Fruit fly (Drosophila melanogaster) whole organism, wandering third instar larva: ENCODE data around the gene mal.

Source experiments
- CrebA ChIP-seq: fragments of 200-800 bp; sonication (Bioruptor generic); optimal IDR thresholded peaks from 2 replicates; lab custom pipeline; 2016; ENCODE audit warnings: missing biosample characterization, mild to moderate bottlenecking, missing genetic modification characterization, borderline replicate concordance
- Dfd ChIP-seq: fragments of >200 bp; optimal IDR thresholded peaks from 2 replicates; lab custom pipeline; 2017; ENCODE audit warnings: missing biosample characterization, missing genetic modification characterization
- Dif ChIP-seq: fragments of 200-275, 200-300 bp; sonication (Bioruptor generic); optimal IDR thresholded peaks from 2 replicates; lab custom pipeline; 2018; ENCODE audit warnings: missing biosample characterization, missing genetic modification characterization; ENCODE audit not compliant: partially characterized antibody
- GATAd ChIP-seq: sonication (Bioruptor generic); optimal IDR thresholded peaks from 2 replicates; lab custom pipeline; 2016; ENCODE audit warnings: missing biosample characterization, missing genetic modification characterization
- HLH106 ChIP-seq: fragments of 200-800 bp; optimal IDR thresholded peaks from 3 replicates; lab custom pipeline; 2019; ENCODE audit warnings: missing biosample characterization, mild to moderate bottlenecking, missing genetic modification characterization, moderate library complexity
- Hnf4 ChIP-seq: fragments of 200-800 bp; sonication (Bioruptor generic); optimal IDR thresholded peaks from 2 replicates; lab custom pipeline; 2016; ENCODE audit warnings: missing biosample characterization, mild to moderate bottlenecking, missing genetic modification characterization
- Hr83 ChIP-seq: fragments of 200-300 bp; sonication (Bioruptor generic); optimal IDR thresholded peaks from 2 replicates; lab custom pipeline; 2016; ENCODE audit warnings: missing biosample characterization, mild to moderate bottlenecking, missing genetic modification characterization, moderate library complexity; ENCODE audit not compliant: poor library complexity, severe bottlenecking
- Mio ChIP-seq: sonication (Bioruptor generic); optimal IDR thresholded peaks from 2 replicates; lab custom pipeline; 2016; ENCODE audit warnings: missing biosample characterization, missing genetic modification characterization
- Myc ChIP-seq: fragments of >200 bp; optimal IDR thresholded peaks from 2 replicates; lab custom pipeline; 2017
- OdsH ChIP-seq: fragments of 200-800 bp; sonication (Bioruptor generic); optimal IDR thresholded peaks from 2 replicates; lab custom pipeline; 2016; ENCODE audit warnings: missing biosample characterization, mild to moderate bottlenecking, missing genetic modification characterization
- Rel ChIP-seq, 2 experiments: fragments of 200-800 bp; sonication (Bioruptor generic) in 1 of 2; optimal IDR thresholded peaks; 2 replicates in 1 of 2; 3 replicates in 1 of 2; lab custom pipeline; 2016 to 2019; ENCODE audit warnings: mild to moderate bottlenecking in 2 of 2, missing biosample characterization in 2 of 2, missing genetic modification characterization in 2 of 2, moderate library complexity in 1 of 2
- Sp1 ChIP-seq: fragments of 200-800 bp; sonication (Bioruptor generic); optimal IDR thresholded peaks from 3 replicates; lab custom pipeline; 2019; ENCODE audit warnings: missing biosample characterization, mild to moderate bottlenecking, missing genetic modification characterization, moderate library complexity
- Vsx2 ChIP-seq: fragments of 200-300, 225-300 bp; sonication (Bioruptor generic); optimal IDR thresholded peaks from 2 replicates; lab custom pipeline; 2018; ENCODE audit warnings: missing biosample characterization, missing genetic modification characterization; ENCODE audit not compliant: partially characterized antibody
- br ChIP-seq: fragments of 200-800 bp; sonication (Bioruptor generic); optimal IDR thresholded peaks from 2 replicates; lab custom pipeline; 2016; ENCODE audit warnings: missing biosample characterization, missing genetic modification characterization
- brk ChIP-seq: fragments of 200-800 bp; sonication (Bioruptor generic); optimal IDR thresholded peaks from 2 replicates; lab custom pipeline; 2016; ENCODE audit warnings: missing biosample characterization, mild to moderate bottlenecking, missing genetic modification characterization
- dl ChIP-seq, 2 experiments: fragments of 175-275, 200-275 bp in 1 of 2; fragments of 200-275 bp in 1 of 2; sonication (Bioruptor generic); optimal IDR thresholded peaks; lab custom pipeline; 2018; ENCODE audit warnings: mild to moderate bottlenecking in 2 of 2, missing biosample characterization in 2 of 2, missing genetic modification characterization in 2 of 2, moderate library complexity in 2 of 2; ENCODE audit not compliant: partially characterized antibody in 2 of 2, insufficient read depth in 1 of 2
- dmrt93B ChIP-seq: fragments of 200-800 bp; sonication (Bioruptor generic); optimal IDR thresholded peaks from 2 replicates; lab custom pipeline; 2018; ENCODE audit warnings: missing biosample characterization, mild to moderate bottlenecking, missing genetic modification characterization
- dsf ChIP-seq: sonication (Bioruptor generic); optimal IDR thresholded peaks from 2 replicates; lab custom pipeline; 2016; ENCODE audit warnings: missing biosample characterization, missing genetic modification characterization, borderline replicate concordance
- ey ChIP-seq: fragments of 200-800 bp; sonication (Bioruptor generic); optimal IDR thresholded peaks from 2 replicates; lab custom pipeline; 2016; ENCODE audit warnings: missing biosample characterization, missing genetic modification characterization
- foxo ChIP-seq, 2 experiments: fragments of 200-800 bp; sonication (Bioruptor generic); optimal IDR thresholded peaks; 2 replicates in 1 of 2; 3 replicates in 1 of 2; lab custom pipeline; 2016 to 2017; ENCODE audit warnings: missing biosample characterization in 2 of 2, missing genetic modification characterization in 2 of 2
- fru ChIP-seq: fragments of 200-800 bp; sonication (Bioruptor generic); optimal IDR thresholded peaks from 3 replicates; lab custom pipeline; 2016; ENCODE audit warnings: missing biosample characterization, mild to moderate bottlenecking, missing genetic modification characterization
- h ChIP-seq: fragments of 200-800 bp; sonication (Bioruptor generic); optimal IDR thresholded peaks from 3 replicates; lab custom pipeline; 2016; ENCODE audit warnings: missing biosample characterization, mild to moderate bottlenecking, missing genetic modification characterization
- jim ChIP-seq: fragments of 175-275, 200-325 bp; sonication (Bioruptor generic); optimal IDR thresholded peaks from 2 replicates; lab custom pipeline; 2016; ENCODE audit warnings: missing biosample characterization, mild to moderate bottlenecking, missing genetic modification characterization
- lola ChIP-seq: fragments of >200 bp; optimal IDR thresholded peaks from 2 replicates; lab custom pipeline; 2017; ENCODE audit warnings: missing biosample characterization, missing genetic modification characterization
- psq ChIP-seq: fragments of 200-800 bp; sonication (Bioruptor generic); optimal IDR thresholded peaks from 3 replicates; lab custom pipeline; 2017; ENCODE audit warnings: missing biosample characterization, mild to moderate bottlenecking, missing genetic modification characterization, moderate library complexity
- rgr ChIP-seq: fragments of 200-800 bp; sonication (Bioruptor generic); optimal IDR thresholded peaks from 3 replicates; lab custom pipeline; 2016; ENCODE audit warnings: missing biosample characterization, mild to moderate bottlenecking, missing genetic modification characterization
- tai ChIP-seq: sonication (Bioruptor generic); optimal IDR thresholded peaks from 2 replicates; lab custom pipeline; 2016; ENCODE audit warnings: missing biosample characterization, missing genetic modification characterization
- woc ChIP-seq: sonication (Bioruptor generic); optimal IDR thresholded peaks from 2 replicates; lab custom pipeline; 2016; ENCODE audit warnings: missing biosample characterization, mild to moderate bottlenecking, missing genetic modification characterization

mal gene

DNA sequence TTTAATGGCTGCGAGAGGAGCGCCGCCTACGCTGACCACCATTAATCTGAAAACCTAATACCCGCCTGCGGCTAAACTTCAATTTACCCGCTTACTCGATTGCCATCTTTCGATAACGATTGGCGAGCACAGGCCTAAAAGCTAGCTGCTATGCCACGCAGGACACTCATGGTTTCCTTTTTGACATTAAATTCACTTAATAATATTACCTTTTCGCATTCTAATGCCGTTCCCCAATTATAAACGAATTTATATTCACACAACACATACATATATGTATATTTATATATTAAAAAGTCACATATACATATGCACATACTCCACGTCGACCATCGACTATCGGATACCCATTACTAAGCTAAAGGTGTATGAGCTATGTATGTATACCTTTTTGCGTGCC, 39.8 kb upstream of the mal start:
- TF ChIP-seq HLH106 (tag; lab: Kevin White, UChicago) (no peak), foxo (GFP tag; optimal IDR thresholded peaks at IDR 0.05; lab: Kevin White, UChicago) (no peak), brk (GFP tag; lab: Kevin White, UChicago) (no peak)
- TF ChIP-seq, all 38 proteins: peak for 0

- TF ChIP-seq rgr (GFP tag; lab: Kevin White, UChicago) (no peak), dsf (GFP tag; lab: Kevin White, UChicago) (no peak), Hnf4 (GFP tag; lab: Kevin White, UChicago) (no peak), h (no peak), dmrt93B (GFP tag; lab: Kevin White, UChicago) (no peak), CrebA (GFP tag; lab: Kevin White, UChicago) (no peak), Dfd (GFP tag; lab: Kevin White, UChicago) (no peak), dl (GFP tag; optimal IDR thresholded peaks at IDR 0.05; lab: Kevin White, UChicago; ENCODE audit: insufficient read depth in 1 of 2, partially characterized antibody in 2 of 2) (no peak), br (GFP tag; lab: Kevin White, UChicago) (no peak)
These were observed 38.8 kb upstream of the mal start, which contains the start of gene jb for dm6 chrX:20390706-20391105. TSS of gene jb (minus strand) at chrX:20390806.

- TF ChIP-seq Myc (peak; percentile 37), Vsx2 (GFP tag; lab: Kevin White, UChicago) (no peak), Mio (GFP tag; lab: Kevin White, UChicago) (no peak), OdsH (no peak)
These were observed 38.2 kb upstream of the mal start for dm6 chrX:20391230-20391629.

DNA sequence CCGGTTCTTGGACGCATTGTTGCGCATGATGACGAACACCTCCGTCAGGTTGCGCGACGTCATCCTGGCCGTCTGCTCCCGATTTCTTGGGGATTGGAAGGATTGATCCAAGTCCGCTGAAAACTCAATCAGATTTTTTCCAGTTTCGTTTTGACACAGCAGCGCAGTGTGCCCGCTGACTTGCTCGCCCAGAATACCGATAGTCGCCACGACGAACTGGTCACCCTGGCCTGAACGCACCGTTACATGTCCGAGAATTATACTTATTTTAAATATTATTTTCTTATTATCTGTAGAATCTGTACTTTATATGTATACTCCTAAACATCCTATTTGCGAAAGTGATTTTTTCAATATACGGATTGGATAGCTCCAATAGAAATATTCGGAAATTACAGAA, 35.9 kb upstream of the mal start, which contains the start of gene Syx16:
TSS of gene Syx16 (minus strand) at position 172 of the 400 bp plus-strand sequence.
- no peak for TF ChIP-seq brk (GFP tag; lab: Kevin White, UChicago)

DNA sequence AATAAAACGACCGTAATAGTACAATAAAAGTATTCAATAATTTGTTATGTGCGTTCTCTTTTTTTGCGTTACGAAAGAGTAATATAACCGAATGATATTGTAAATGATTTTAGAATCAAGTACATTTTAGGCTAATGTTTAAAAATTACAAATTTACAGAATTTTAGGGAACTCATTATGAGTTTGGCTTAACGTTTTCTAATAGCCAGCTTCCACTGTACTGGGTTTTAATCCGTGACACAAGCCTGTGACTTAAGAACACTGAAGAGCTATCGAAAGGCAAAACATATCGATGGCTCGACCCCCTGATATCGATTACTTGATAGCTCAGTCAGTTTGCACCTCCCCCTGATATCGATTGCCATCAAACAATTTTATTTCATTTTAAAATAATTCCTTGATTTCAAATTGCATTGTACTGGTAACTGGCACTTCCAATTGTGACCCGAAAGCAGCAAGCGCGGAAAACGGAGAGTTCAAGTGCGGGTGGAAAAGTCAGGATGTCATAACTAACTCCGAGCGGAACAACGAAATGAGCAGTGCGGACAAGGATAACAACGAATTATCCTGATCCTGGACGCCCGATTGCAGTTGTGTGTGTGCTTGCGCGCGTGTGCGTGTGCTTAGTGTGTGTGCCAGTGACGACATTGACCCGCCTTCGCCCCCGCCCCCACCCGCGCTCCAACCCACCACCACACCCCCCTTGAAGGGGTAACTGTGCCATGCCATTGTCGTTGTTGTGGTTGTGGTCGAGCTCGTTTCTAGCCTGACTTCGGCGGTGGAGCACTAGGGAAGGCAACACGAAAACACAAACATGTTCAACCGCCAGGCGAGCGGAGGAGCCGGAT, 35.2 kb upstream of the mal start, which contains the start of gene HERC2:
TSS of gene HERC2 (plus strand) at position 330 of the 848 bp plus-strand sequence.
- peak; percentile 21 for TF ChIP-seq fru
- peak in 1 of 2 experiments; percentile 52 for TF ChIP-seq foxo (GFP tag; optimal IDR thresholded peaks at IDR 0.05; lab: Kevin White, UChicago)
- TF ChIP-seq psq (GFP tag; lab: Kevin White, UChicago) = peak; percentile 28
- no peak for TF ChIP-seq Dif (GFP tag; lab: Kevin White, UChicago)
- no peak for TF ChIP-seq dl (GFP tag; optimal IDR thresholded peaks at IDR 0.05; lab: Kevin White, UChicago; ENCODE audit: insufficient read depth in 1 of 2, partially characterized antibody in 2 of 2)
- TF ChIP-seq HLH106 (tag; lab: Kevin White, UChicago) = peak; percentile 68
- peak; percentile 2 for TF ChIP-seq Hr83 (GFP tag; lab: Kevin White, UChicago)
- TF ChIP-seq Sp1 = peak; percentile 20
- peak; percentile 40 for TF ChIP-seq h
- TF ChIP-seq woc (GFP tag; lab: Kevin White, UChicago) = peak; percentile 68
- TF ChIP-seq GATAd (GFP tag; lab: Kevin White, UChicago) = no peak
- TF ChIP-seq ey = peak; percentile 51

- TF ChIP-seq rgr (GFP tag; lab: Kevin White, UChicago) (no peak), lola (GFP tag; lab: Kevin White, UChicago) (no peak), brk (GFP tag; lab: Kevin White, UChicago) (no peak), tai (GFP tag; lab: Kevin White, UChicago) (no peak), ey (no peak), Myc (no peak), Dfd (GFP tag; lab: Kevin White, UChicago) (no peak), dsf (GFP tag; lab: Kevin White, UChicago) (no peak), HLH106 (tag; lab: Kevin White, UChicago) (no peak), woc (GFP tag; lab: Kevin White, UChicago) (no peak), CrebA (GFP tag; lab: Kevin White, UChicago) (no peak), Rel (GFP tag; optimal IDR thresholded peaks at IDR 0.05; lab: Kevin White, UChicago) (no peak), Rel (tag; optimal IDR thresholded peaks at IDR 0.05; lab: Kevin White, UChicago) (no peak), dmrt93B (GFP tag; lab: Kevin White, UChicago) (no peak), jim (no peak)
These were observed 17.8 kb upstream of the mal start for dm6 chrX:20411635-20412034.
